Fruit fly (Drosophila melanogaster): Measurements from ENCODE around the gene InR.

The InR gene

dm6 chr3R:21614858-21615427 lies 4.2 kb downstream of the InR start (continued):
- TF ChIP-seq net (GFP tag; optimal IDR thresholded peaks at IDR 0.05) (peak; percentile 43), eg (GFP tag; IDR thresholded peaks at IDR 0.05) (no peak)

dm6 chr3R:21613322-21613807 lies 5.8 kb downstream of the InR start:
- TF ChIP-seq CG6276 (GFP tag; optimal IDR thresholded peaks at IDR 0.05): no peak
- no peak for TF ChIP-seq topi (GFP tag; optimal IDR thresholded peaks at IDR 0.05)
- peak; percentile 74 for TF ChIP-seq Eip78C (GFP tag)
- peak; percentile 46 for TF ChIP-seq esn (GFP tag; optimal IDR thresholded peaks at IDR 0.05)
- TF ChIP-seq CG6792 (GFP tag; optimal IDR thresholded peaks at IDR 0.05): peak; percentile 18
- peak; percentile 33 for TF ChIP-seq Blimp-1 (GFP tag; optimal IDR thresholded peaks at IDR 0.05)
- TF ChIP-seq acj6 (GFP tag; optimal IDR thresholded peaks at IDR 0.05): no peak
- no peak for TF ChIP-seq CG3919 (GFP tag; optimal IDR thresholded peaks at IDR 0.05)
- peak; percentile 83 for TF ChIP-seq dsx (GFP tag; optimal IDR thresholded peaks at IDR 0.05; ENCODE audit: poor library complexity, severe bottlenecking)
- TF ChIP-seq Met (GFP tag; optimal IDR thresholded peaks at IDR 0.05): peak; percentile 38
- no peak for TF ChIP-seq cyc (GFP tag; optimal IDR thresholded peaks at IDR 0.05)
- no peak for TF ChIP-seq CG15336 (GFP tag; IDR thresholded peaks at IDR 0.05)
- no peak for TF ChIP-seq Hr4 (GFP tag; optimal IDR thresholded peaks at IDR 0.05)
- no peak for TF ChIP-seq Ets21C (GFP tag; optimal IDR thresholded peaks at IDR 0.05)
- no peak for TF ChIP-seq eg (GFP tag; IDR thresholded peaks at IDR 0.05)
- no peak for TF ChIP-seq Sox15 (GFP tag; optimal IDR thresholded peaks at IDR 0.05)
- TF ChIP-seq salr (GFP tag; optimal IDR thresholded peaks at IDR 0.05): no peak
- TF ChIP-seq CG8119 (GFP tag; IDR thresholded peaks at IDR 0.05): no peak
- no peak for TF ChIP-seq fd85E (GFP tag; optimal IDR thresholded peaks at IDR 0.05)
- TF ChIP-seq CG4318 (GFP tag; optimal IDR thresholded peaks at IDR 0.05): no peak
- TF ChIP-seq lz (GFP tag; optimal IDR thresholded peaks at IDR 0.05): no peak
- no peak for TF ChIP-seq dac (GFP tag; optimal IDR thresholded peaks at IDR 0.05)
- TF ChIP-seq svp (GFP tag): peak; percentile 66
- peak; percentile 18 for TF ChIP-seq achi (GFP tag; optimal IDR thresholded peaks at IDR 0.05)
- peak; percentile 43 for TF ChIP-seq CG34406 (GFP tag; optimal IDR thresholded peaks at IDR 0.05)
- TF ChIP-seq fkh (GFP tag; optimal IDR thresholded peaks at IDR 0.05): peak; percentile 100
- TF ChIP-seq net (GFP tag; optimal IDR thresholded peaks at IDR 0.05): peak; percentile 11
- TF ChIP-seq CG9139 (GFP tag; optimal IDR thresholded peaks at IDR 0.05): no peak
- TF ChIP-seq CG6854 (GFP tag; optimal IDR thresholded peaks at IDR 0.05): peak; percentile 78
- no peak for TF ChIP-seq Hr38 (GFP tag; optimal IDR thresholded peaks at IDR 0.05)
- peak; percentile 24 for TF ChIP-seq Sox14 (GFP tag; optimal IDR thresholded peaks at IDR 0.05)
- peak; percentile 75 for TF ChIP-seq vri (GFP tag; optimal IDR thresholded peaks at IDR 0.05)
- peak; percentile 41 for TF ChIP-seq CG8632 (GFP tag; optimal IDR thresholded peaks at IDR 0.05)
- no peak for TF ChIP-seq Gug (GFP tag; IDR thresholded peaks at IDR 0.05)
- TF ChIP-seq ss (GFP tag; optimal IDR thresholded peaks at IDR 0.05): peak; percentile 57 to 71
- no peak for TF ChIP-seq Eip75B (GFP tag; optimal IDR thresholded peaks at IDR 0.05)
- peak; percentile 57 for TF ChIP-seq CG6808 (GFP tag; optimal IDR thresholded peaks at IDR 0.05)
- TF ChIP-seq CG32006 (GFP tag; optimal IDR thresholded peaks at IDR 0.05): no peak
- peak; percentile 23 for TF ChIP-seq spab (GFP tag; optimal IDR thresholded peaks at IDR 0.05)
- no peak for TF ChIP-seq CG11902 (GFP tag; optimal IDR thresholded peaks at IDR 0.05)
- TF ChIP-seq Hr39 (GFP tag; optimal IDR thresholded peaks at IDR 0.05): no peak
- peak; percentile 13 for TF ChIP-seq CG3032 (tag; optimal IDR thresholded peaks at IDR 0.05)
- TF ChIP-seq OdsH (GFP tag; optimal IDR thresholded peaks at IDR 0.05): no peak
- no peak for TF ChIP-seq CG6163 (GFP tag; IDR thresholded peaks at IDR 0.05)
- no peak for TF ChIP-seq Lpt (GFP tag; optimal IDR thresholded peaks at IDR 0.05)
- no peak for TF ChIP-seq Ets96B (tag; optimal IDR thresholded peaks at IDR 0.05)
- TF ChIP-seq CG16779 (tag; optimal IDR thresholded peaks at IDR 0.05): peak; percentile 66
- no peak for TF ChIP-seq CG31627 (GFP tag; optimal IDR thresholded peaks at IDR 0.05)
- no peak for TF ChIP-seq CG8319 (GFP tag; optimal IDR thresholded peaks at IDR 0.05)
- TF ChIP-seq fd59A (GFP tag; optimal IDR thresholded peaks at IDR 0.05): no peak

All from whole organism, prepupa.